Fruit fly (Drosophila melanogaster): ENCODE results near the gene CG12402.

dm6 chr3R:14112066-14112465, 3.9 kb upstream of the CG12402 start, which contains the start of gene CG14357:
- no peak for TF ChIP-seq CG8478 (optimal IDR thresholded peaks at IDR 0.05)
- TF ChIP-seq CTCF (optimal IDR thresholded peaks at IDR 0.05) = no peak

Measured in S2 (cell line).